Worm (Caenorhabditis elegans): Measurements from ENCODE around the gene nhx-3.

Gene nhx-3

ce11 chrV:7532947-7533346 lies 12.4 kb downstream of the nhx-3 start, which contains the start of gene C54F6.3:
C54F6.3 (plus strand) TSS chrV:7533247.
- no peak for TF ChIP-seq snpc-4 (tag; optimal IDR thresholded peaks at IDR 0.05)
- no peak for TF ChIP-seq nhr-77 (tag; optimal IDR thresholded peaks at IDR 0.05)
- TF ChIP-seq egl-27 (tag; optimal IDR thresholded peaks at IDR 0.05): no peak
- no peak for TF ChIP-seq lin-39 (tag; optimal IDR thresholded peaks at IDR 0.05)
- TF ChIP-seq alr-1 (tag; optimal IDR thresholded peaks at IDR 0.05): no peak
- TF ChIP-seq peb-1 (tag; optimal IDR thresholded peaks at IDR 0.05): no peak
- TF ChIP-seq fos-1 (tag; optimal IDR thresholded peaks at IDR 0.05): no peak
- no peak for TF ChIP-seq nhr-11 (tag; optimal IDR thresholded peaks at IDR 0.05)
- TF ChIP-seq mdl-1 (tag; optimal IDR thresholded peaks at IDR 0.05): no peak
- TF ChIP-seq sma-3 (GFP tag; optimal IDR thresholded peaks at IDR 0.05): no peak
- TF ChIP-seq nhr-6 (tag; optimal IDR thresholded peaks at IDR 0.05): no peak
- TF ChIP-seq sma-9 (GFP tag; optimal IDR thresholded peaks at IDR 0.05): no peak
- no peak for TF ChIP-seq sma-9 (tag; optimal IDR thresholded peaks at IDR 0.05)
- no peak for TF ChIP-seq blmp-1 (tag; optimal IDR thresholded peaks at IDR 0.05; ENCODE audit: insufficient read depth)
- TF ChIP-seq skn-1 (tag; optimal IDR thresholded peaks at IDR 0.05): no peak
- no peak for TF ChIP-seq nhr-21 (tag; optimal IDR thresholded peaks at IDR 0.05)
- no peak for TF ChIP-seq unc-62 (GFP tag; optimal IDR thresholded peaks at IDR 0.05)

- TF ChIP-seq nhr-23 (tag; optimal IDR thresholded peaks at IDR 0.05) (no peak), blmp-1 (tag; optimal IDR thresholded peaks at IDR 0.05; ENCODE audit: insufficient read depth) (no peak), nhr-237 (tag; optimal IDR thresholded peaks at IDR 0.05) (no peak)
These were observed 15.5 kb downstream of the nhx-3 start, which contains the start of gene swt-2 for ce11 chrV:7529840-7530239. swt-2 (plus strand) TSS chrV:7530140.

- TF ChIP-seq ztf-11 (tag; optimal IDR thresholded peaks at IDR 0.05) (no peak), ztf-1 (GFP tag; conservative IDR thresholded peaks at IDR 0.05) (no peak), crh-2 (tag; optimal IDR thresholded peaks at IDR 0.05) (no peak), mdl-1 (tag; optimal IDR thresholded peaks at IDR 0.05) (no peak), ZK546.5 (tag; optimal IDR thresholded peaks at IDR 0.05) (no peak), nhr-23 (tag; optimal IDR thresholded peaks at IDR 0.05) (no peak), Y55F3AM.14 (GFP tag; optimal IDR thresholded peaks at IDR 0.05) (no peak), fos-1 (tag; optimal IDR thresholded peaks at IDR 0.05) (no peak), nhr-6 (tag; optimal IDR thresholded peaks at IDR 0.05) (no peak), dmd-4 (tag; optimal IDR thresholded peaks at IDR 0.05) (no peak), lin-13 (GFP tag; optimal IDR thresholded peaks at IDR 0.05) (no peak), sma-3 (GFP tag; optimal IDR thresholded peaks at IDR 0.05) (no peak), peb-1 (tag; optimal IDR thresholded peaks at IDR 0.05) (no peak), unc-39 (tag; optimal IDR thresholded peaks at IDR 0.05) (no peak), alr-1 (tag; optimal IDR thresholded peaks at IDR 0.05) (no peak), egl-27 (tag; optimal IDR thresholded peaks at IDR 0.05) (no peak), mbf-1 (tag; optimal IDR thresholded peaks at IDR 0.05) (no peak)
These were observed 16.5 kb downstream of the nhx-3 start, which contains the start of gene C54F6.5 for ce11 chrV:7528816-7529215. C54F6.5 (plus strand) TSS chrV:7529116.

ce11 chrV:7527153-7527552 lies 18.2 kb downstream of the nhx-3 start, which contains the start of gene C54F6.17:
C54F6.17 (plus strand) TSS chrV:7527453.
- TF ChIP-seq ztf-4 (tag; optimal IDR thresholded peaks at IDR 0.05) (no peak), mbf-1 (tag; optimal IDR thresholded peaks at IDR 0.05) (no peak), elt-3 (tag; optimal IDR thresholded peaks at IDR 0.05) (no peak), ZK546.5 (tag; optimal IDR thresholded peaks at IDR 0.05) (no peak), zag-1 (tag; optimal IDR thresholded peaks at IDR 0.05) (no peak), unc-39 (tag; optimal IDR thresholded peaks at IDR 0.05) (no peak), crh-2 (tag; optimal IDR thresholded peaks at IDR 0.05) (no peak), lsy-2 (tag; optimal IDR thresholded peaks at IDR 0.05) (no peak), egl-27 (tag; optimal IDR thresholded peaks at IDR 0.05) (no peak), unc-55 (GFP tag; optimal IDR thresholded peaks at IDR 0.05) (no peak), fos-1 (tag; optimal IDR thresholded peaks at IDR 0.05) (no peak), peb-1 (tag; optimal IDR thresholded peaks at IDR 0.05) (no peak), ama-1 (optimal IDR thresholded peaks at IDR 0.05) (no peak), aly-2 (tag; optimal IDR thresholded peaks at IDR 0.05) (no peak), skn-1 (tag; optimal IDR thresholded peaks at IDR 0.05) (no peak), snpc-4 (tag; optimal IDR thresholded peaks at IDR 0.05) (no peak), lin-39 (tag; optimal IDR thresholded peaks at IDR 0.05) (no peak), C34F6.9 (tag; optimal IDR thresholded peaks at IDR 0.05) (no peak), F13H6.1 (tag; optimal IDR thresholded peaks at IDR 0.05) (no peak)

Data from whole organism, L2 larva.